Worm (Caenorhabditis elegans): Measurements from ENCODE around the gene cpf-2.
"Not testable (repeated sequence)": the region's sequence is repeated elsewhere in the genome, so short reads cannot be mapped to it uniquely, and the experiment has no call there.

The cpf-2 gene

ce11 chrIII:13298722-13299431 is 30.2 kb upstream of the cpf-2 start, which contains the start of gene pgm-2 (continued):
- TF ChIP-seq ztf-6 (GFP tag; IDR thresholded peaks at IDR 0.05) (no peak), ets-4 (GFP tag; optimal IDR thresholded peaks at IDR 0.05) (no peak), lag-1 (GFP tag; IDR thresholded peaks at IDR 0.05) (no peak), lin-35 (GFP tag; optimal IDR thresholded peaks at IDR 0.05) (no peak), cebp-1 (GFP tag; IDR thresholded peaks at IDR 0.05) (no peak), cebp-1 (tag; optimal IDR thresholded peaks at IDR 0.05) (peak; percentile 5), B0035.1 (tag; optimal IDR thresholded peaks at IDR 0.05) (no peak), F10E7.11 (tag; optimal IDR thresholded peaks at IDR 0.05) (no peak), bed-1 (GFP tag; IDR thresholded peaks at IDR 0.05) (no peak), nhr-27 (tag; optimal IDR thresholded peaks at IDR 0.05) (no peak), hlh-26 (GFP tag; conservative IDR thresholded peaks at IDR 0.05) (no peak), nhr-90 (tag; optimal IDR thresholded peaks at IDR 0.05) (no peak), F39B2.1 (GFP tag; IDR thresholded peaks at IDR 0.05) (no peak), ccch-3 (GFP tag; optimal IDR thresholded peaks at IDR 0.05) (no peak), Y56A3A.18 (GFP tag; IDR thresholded peaks at IDR 0.05) (no peak), die-1 (tag; optimal IDR thresholded peaks at IDR 0.05) (no peak)

- TF ChIP-seq Y79H2A.3 (GFP tag; conservative IDR thresholded peaks at IDR 0.05) (peak; percentile 71; the same call in 1 of the 2 replicates), lsl-1 (GFP tag; optimal IDR thresholded peaks at IDR 0.05) (peak; percentile 15), lin-40 (tag; optimal IDR thresholded peaks at IDR 0.05) (peak; percentile 49), D2030.7 (GFP tag; IDR thresholded peaks at IDR 0.05) (peak; percentile 44), lin-54 (GFP tag; optimal IDR thresholded peaks at IDR 0.05) (peak; percentile 59), mcd-1 (GFP tag; IDR thresholded peaks at IDR 0.05) (peak; percentile 84), F33H1.4 (GFP tag; IDR thresholded peaks at IDR 0.05) (peak; percentile 86), snpc-1.3 (tag; optimal IDR thresholded peaks at IDR 0.05; ENCODE audit: insufficient read depth) (peak; percentile 21), lin-35 (GFP tag; optimal IDR thresholded peaks at IDR 0.05) (peak in 1 of 3 experiments; percentile 81), dpl-1 (GFP tag; optimal IDR thresholded peaks at IDR 0.05) (peak; percentile 15), C06A6.2 (GFP tag; conservative IDR thresholded peaks at IDR 0.05) (peak; percentile 99), hsf-1 (GFP tag; IDR thresholded peaks at IDR 0.05) (0 out of 2 replicates have a peak, but pooled peaks have one; percentile 5), K11D2.4 (GFP tag; IDR thresholded peaks at IDR 0.05) (peak; percentile 83), pbrm-1 (GFP tag; IDR thresholded peaks at IDR 0.05) (peak; percentile 84), B0019.2 (GFP tag; conservative IDR thresholded peaks at IDR 0.05) (0 out of 2 replicates have a peak, but pooled peaks have one; percentile 35), ztf-25 (GFP tag; IDR thresholded peaks at IDR 0.05) (peak; percentile 75; the same call in 1 of the 2 replicates), C17E4.6 (GFP tag; IDR thresholded peaks at IDR 0.05) (0 out of 2 replicates have a peak, but pooled peaks have one; percentile 9), egl-44 (GFP tag; IDR thresholded peaks at IDR 0.05) (0 out of 2 replicates have a peak, but pooled peaks have one; percentile 36), Y67H2A.10 (GFP tag; conservative IDR thresholded peaks at IDR 0.05) (peak; percentile 79), madf-6 (GFP tag; IDR thresholded peaks at IDR 0.05) (peak; percentile 66), ekl-4 (GFP tag; IDR thresholded peaks at IDR 0.05) (peak; percentile 70), rcor-1 (GFP tag; IDR thresholded peaks at IDR 0.05) (peak; percentile 48), efl-1 (GFP tag; optimal IDR thresholded peaks at IDR 0.05) (peak; percentile 43), snpc-3.4 (tag; optimal IDR thresholded peaks at IDR 0.05) (peak; percentile 1), Y53G8AR.9 (GFP tag; conservative IDR thresholded peaks at IDR 0.05) (peak; percentile 88), ztf-28 (GFP tag; IDR thresholded peaks at IDR 0.05) (0 out of 2 replicates have a peak, but pooled peaks have one; percentile 35), snpc-4 (tag; optimal IDR thresholded peaks at IDR 0.05) (peak in 1 of 4 experiments; percentile 8), egl-18 (GFP tag; IDR thresholded peaks at IDR 0.05) (0 out of 2 replicates have a peak, but pooled peaks have one; percentile 30), cebp-1 (GFP tag; IDR thresholded peaks at IDR 0.05) (peak; percentile 55; the same call in 1 of the 2 replicates)
- not testable (repeated sequence) for TF ChIP-seq snpc-4 (GFP tag; optimal IDR thresholded peaks at IDR 0.05); cebp-1 (tag; optimal IDR thresholded peaks at IDR 0.05)
Observed at ce11 chrIII:13296289-13296874, 27.7 kb upstream of the cpf-2 start, which contains the start of gene npp-18. Gene npp-18, plus strand, starts transcription at chrIII:13296853.

Data from whole organism, young adult.